Worm (Caenorhabditis elegans) whole organism, early embryonic: Measurements from ENCODE around the gene fbxc-36.
"Not testable (repeated sequence)": the region's sequence is repeated elsewhere in the genome, so short reads cannot be mapped to it uniquely, and the experiment has no call there.

ENCODE experiments used
- B0310.2 ChIP-seq: sonication (generic microtip); optimal IDR thresholded peaks from 2 replicates; lab custom pipeline; 2016; ENCODE audit warnings: mild to moderate bottlenecking, missing genetic modification characterization, missing compliant biosample characterization
- F13C5.2 ChIP-seq: sonication (generic microtip); optimal IDR thresholded peaks from 2 replicates; lab custom pipeline; 2017; ENCODE audit warnings: mild to moderate bottlenecking, missing genetic modification characterization, inconsistent platforms, missing compliant biosample characterization
- aly-1 ChIP-seq: sonication (generic microtip); optimal IDR thresholded peaks from 2 replicates; lab custom pipeline; 2016; ENCODE audit warnings: missing genetic modification characterization, missing compliant biosample characterization
- ama-1 ChIP-seq: fragments of 150-350 bp; optimal IDR thresholded peaks from 2 replicates; lab custom pipeline; 2014
- ceh-13 ChIP-seq: fragments of 200-800 bp; sonication (Bioruptor generic); optimal IDR thresholded peaks from 2 replicates; lab custom pipeline; 2018; ENCODE audit warnings: mild to moderate bottlenecking, missing genetic modification characterization, missing compliant biosample characterization
- ceh-36 ChIP-seq: sonication (generic microtip); optimal IDR thresholded peaks from 2 replicates; lab custom pipeline; 2016; ENCODE audit warnings: missing genetic modification characterization, inconsistent platforms, missing compliant biosample characterization
- ets-7 ChIP-seq: sonication (generic microtip); optimal IDR thresholded peaks from 2 replicates; lab custom pipeline; 2016; ENCODE audit warnings: missing genotype, missing genetic modification characterization, missing compliant biosample characterization
- flt-1 ChIP-seq: fragments of 200-800 bp; sonication (Bioruptor generic); IDR thresholded peaks from 2 replicates; pipeline ENCODE4 v1.3.6; 2022; ENCODE audit warnings: missing genetic modification characterization, missing compliant biosample characterization
- hmbx-1 ChIP-seq: sonication (generic microtip); optimal IDR thresholded peaks from 2 replicates; lab custom pipeline; 2016; ENCODE audit warnings: mild to moderate bottlenecking, missing genetic modification characterization, missing compliant biosample characterization
- hmg-4 ChIP-seq: fragments of 200-800 bp; sonication (Bioruptor generic); optimal IDR thresholded peaks from 2 replicates; lab custom pipeline; 2018; ENCODE audit warnings: mild to moderate bottlenecking, missing genetic modification characterization, missing compliant biosample characterization
- hnd-1 ChIP-seq: sonication (generic microtip); optimal IDR thresholded peaks from 2 replicates; lab custom pipeline; 2016; ENCODE audit warnings: missing genetic modification characterization, missing compliant biosample characterization
- pes-1 ChIP-seq: fragments of 200-800 bp; sonication (Bioruptor generic); IDR thresholded peaks from 2 replicates; pipeline ENCODE4 v1.3.6; 2022; ENCODE audit warnings: missing genetic modification reagents, missing genetic modification characterization, missing compliant biosample characterization
- scrt-1 ChIP-seq: fragments of 200-800 bp; sonication (Bioruptor generic); IDR thresholded peaks from 2 replicates; pipeline ENCODE4 v1.3.6; 2022; ENCODE audit warnings: missing genetic modification characterization, missing compliant biosample characterization
- sea-1 ChIP-seq: fragments of 200-800 bp; sonication (Bioruptor generic); conservative IDR thresholded peaks from 2 replicates; pipeline ENCODE4 v1.3.6; 2022; ENCODE audit warnings: missing genetic modification characterization, missing compliant biosample characterization
- tbx-11 ChIP-seq: fragments of 200-800 bp; sonication (Bioruptor generic); IDR thresholded peaks from 2 replicates; pipeline ENCODE4 v1.3.6; 2022; ENCODE audit warnings: missing genetic modification characterization, missing compliant biosample characterization
- tbx-37 ChIP-seq: fragments of 200-800 bp; sonication (Bioruptor generic); conservative IDR thresholded peaks from 2 replicates; pipeline ENCODE4 v1.3.6; 2022; ENCODE audit warnings: missing genetic modification reagents, missing genetic modification characterization, missing compliant biosample characterization
- tra-4 ChIP-seq: sonication (generic microtip); optimal IDR thresholded peaks from 2 replicates; lab custom pipeline; 2017; ENCODE audit warnings: missing genetic modification characterization, missing compliant biosample characterization

fbxc-36 gene

DNA sequence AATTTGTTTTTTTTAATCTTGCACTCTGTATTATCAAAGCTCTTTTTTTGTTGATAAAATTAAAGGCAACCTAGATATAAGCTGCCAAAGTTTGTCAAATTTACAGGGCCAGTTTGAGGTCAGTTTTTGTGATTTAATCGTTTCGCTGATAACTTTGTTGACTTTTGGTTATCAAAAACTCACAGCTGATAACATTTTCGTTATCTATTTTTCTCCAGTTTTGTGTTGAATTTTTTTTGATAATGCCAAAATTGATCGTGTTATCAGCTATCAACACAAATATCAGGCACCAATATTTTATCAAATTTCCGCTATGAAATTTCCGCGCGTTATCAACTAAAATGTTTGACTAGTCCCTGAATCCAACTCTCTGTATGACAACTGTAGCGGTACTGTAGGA lies 25.6 kb upstream of the fbxc-36 start:
- TF ChIP-seq F13C5.2, result no peak
- TF ChIP-seq flt-1 (GFP tag; lab: Robert Waterston, UW), result no peak
- TF ChIP-seq tbx-11 (GFP tag; lab: Robert Waterston, UW), result no peak
- TF ChIP-seq ceh-13, result no peak
- no peak for TF ChIP-seq sea-1 (GFP tag; lab: Robert Waterston, UW)
- no peak for TF ChIP-seq hmg-4 (GFP tag; lab: Kevin White, UChicago)
- no peak for TF ChIP-seq B0310.2 (tag; lab: Kevin White, UChicago)
- no peak for TF ChIP-seq ets-7 (tag; lab: Kevin White, UChicago)
- no peak for TF ChIP-seq pes-1 (GFP tag; lab: Robert Waterston, UW)
- no peak for TF ChIP-seq aly-1 (tag; lab: Kevin White, UChicago)
- no peak for TF ChIP-seq scrt-1
- no peak for TF ChIP-seq hmbx-1 (tag; lab: Kevin White, UChicago)
- no peak for TF ChIP-seq ama-1 (lab: Kevin White, UChicago)
- TF ChIP-seq tra-4 (tag; lab: Kevin White, UChicago), result no peak
- no peak for TF ChIP-seq ceh-36
- no peak for TF ChIP-seq tbx-37 (GFP tag; lab: Robert Waterston, UW)
- TF ChIP-seq hnd-1 (tag; lab: Kevin White, UChicago), result no peak

- no peak for TF ChIP-seq tbx-11 (GFP tag; lab: Robert Waterston, UW)
Observed at ce11 chrII:915780-916179, 25.0 kb upstream of the fbxc-36 start, which contains the start of gene fbxc-29. Gene fbxc-29 (plus strand): TSS chrII:916080.

DNA sequence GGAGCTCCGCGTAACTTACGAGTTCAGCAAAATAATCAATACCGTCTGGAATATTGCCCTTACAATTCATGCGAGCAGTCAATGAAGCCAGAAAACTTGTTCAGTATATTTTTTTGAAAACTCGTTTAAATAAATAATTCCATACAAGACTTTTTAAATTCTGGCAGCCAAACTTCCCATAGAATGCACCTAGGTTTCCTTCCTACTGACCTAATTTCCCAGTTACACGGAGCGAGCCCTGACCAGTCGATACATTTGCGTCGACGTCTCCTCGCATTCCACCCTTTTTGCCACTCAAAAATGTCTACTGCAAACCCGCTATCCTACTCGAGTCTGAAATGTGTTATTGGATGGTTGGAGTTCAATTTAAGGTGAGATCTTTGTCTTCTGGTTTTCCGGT lies 23.5 kb upstream of the fbxc-36 start, which contains the start of gene fbxc-30:
Gene fbxc-30, plus strand, starts transcription at position 301 of the 400 bp plus-strand sequence.
- TF ChIP-seq flt-1 (GFP tag; lab: Robert Waterston, UW) (no peak), pes-1 (GFP tag; lab: Robert Waterston, UW) (no peak), ceh-13 (no peak), tra-4 (tag; lab: Kevin White, UChicago) (no peak), B0310.2 (tag; lab: Kevin White, UChicago) (no peak), tbx-11 (GFP tag; lab: Robert Waterston, UW) (no peak), hmg-4 (GFP tag; lab: Kevin White, UChicago) (no peak), sea-1 (GFP tag; lab: Robert Waterston, UW) (no peak), aly-1 (tag; lab: Kevin White, UChicago) (no peak)

DNA sequence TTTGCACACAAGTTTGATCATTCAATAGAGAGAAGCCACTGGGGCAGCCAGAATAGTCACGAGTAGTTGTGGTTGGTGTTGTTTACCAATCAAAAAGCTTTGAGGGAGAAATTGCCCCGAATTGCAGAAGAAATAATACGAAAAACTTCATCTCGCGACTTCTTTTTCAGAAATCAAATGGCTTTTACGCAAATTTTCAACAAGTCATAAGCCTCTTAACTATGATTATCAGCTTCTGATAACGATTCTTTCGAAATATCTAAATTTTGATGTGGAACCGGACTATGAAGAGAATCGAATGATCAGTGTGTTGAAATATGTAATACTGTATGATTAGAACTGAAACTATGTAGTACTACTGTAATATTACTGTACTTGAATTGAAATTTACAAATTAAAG lies 20.5 kb upstream of the fbxc-36 start:
- TF ChIP-seq ets-7 (tag; lab: Kevin White, UChicago), result no peak
- TF ChIP-seq tra-4 (tag; lab: Kevin White, UChicago), result no peak
- TF ChIP-seq hmg-4 (GFP tag; lab: Kevin White, UChicago), result no peak
- TF ChIP-seq sea-1 (GFP tag; lab: Robert Waterston, UW), result no peak
- TF ChIP-seq ceh-36, result no peak
- no peak for TF ChIP-seq flt-1 (GFP tag; lab: Robert Waterston, UW)
- no peak for TF ChIP-seq scrt-1
- TF ChIP-seq tbx-37 (GFP tag; lab: Robert Waterston, UW), result no peak
- no peak for TF ChIP-seq tbx-11 (GFP tag; lab: Robert Waterston, UW)
- no peak for TF ChIP-seq F13C5.2
- no peak for TF ChIP-seq B0310.2 (tag; lab: Kevin White, UChicago)
- TF ChIP-seq aly-1 (tag; lab: Kevin White, UChicago), result no peak

DNA sequence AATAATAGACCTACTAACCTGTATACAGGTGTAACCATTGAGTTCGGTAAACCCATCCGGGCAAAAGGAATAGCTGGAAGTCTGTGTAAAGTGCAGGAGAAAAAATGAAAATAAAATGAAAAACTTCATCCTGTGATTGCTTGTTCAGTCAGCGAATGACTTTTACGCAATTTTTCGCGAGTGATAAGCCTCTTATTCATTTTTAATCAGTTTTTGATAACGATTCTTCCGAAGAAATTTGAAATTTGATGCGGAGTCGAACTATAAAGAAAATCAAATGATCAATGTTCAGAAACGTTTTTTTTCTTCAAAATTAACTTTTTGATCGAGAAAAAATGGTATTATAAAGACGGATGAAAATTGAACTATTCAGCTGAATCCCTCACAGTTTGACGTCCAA lies 18.0 kb upstream of the fbxc-36 start:
- no peak for TF ChIP-seq ama-1 (lab: Kevin White, UChicago)
- no peak for TF ChIP-seq hmg-4 (GFP tag; lab: Kevin White, UChicago)
- no peak for TF ChIP-seq tbx-37 (GFP tag; lab: Robert Waterston, UW)
- TF ChIP-seq F13C5.2, result no peak
- TF ChIP-seq hnd-1 (tag; lab: Kevin White, UChicago), result no peak
- TF ChIP-seq hmbx-1 (tag; lab: Kevin White, UChicago), result no peak
- no peak for TF ChIP-seq ets-7 (tag; lab: Kevin White, UChicago)
- TF ChIP-seq tra-4 (tag; lab: Kevin White, UChicago), result no peak
- no peak for TF ChIP-seq tbx-11 (GFP tag; lab: Robert Waterston, UW)
- no peak for TF ChIP-seq ceh-36
- TF ChIP-seq ceh-13, result no peak
- no peak for TF ChIP-seq sea-1 (GFP tag; lab: Robert Waterston, UW)
- TF ChIP-seq aly-1 (tag; lab: Kevin White, UChicago), result no peak

DNA sequence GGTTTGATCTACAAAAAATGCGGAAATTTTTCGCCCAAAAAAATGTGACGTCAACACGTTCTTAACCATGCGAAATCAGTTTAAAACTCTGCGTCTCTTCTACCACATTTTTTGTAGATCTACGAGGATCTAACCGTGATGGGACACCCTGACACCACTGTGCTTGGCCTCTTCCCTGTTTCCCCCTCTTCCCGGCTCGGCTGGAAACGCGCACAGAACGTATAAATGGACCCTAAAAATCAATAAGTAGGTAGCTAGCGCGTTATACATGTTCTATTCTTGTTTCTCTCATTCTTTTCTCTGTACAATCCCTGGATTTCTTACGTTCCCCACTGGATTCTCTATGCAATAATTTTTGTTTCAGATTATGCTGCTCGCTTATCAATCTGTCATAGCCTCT lies 17.3 kb upstream of the fbxc-36 start, which contains the start of gene fbxc-28:
Gene fbxc-28, plus strand, starts transcription at position 301 of the 400 bp plus-strand sequence.
- TF ChIP-seq tra-4 (tag; lab: Kevin White, UChicago) (no peak), tbx-11 (GFP tag; lab: Robert Waterston, UW) (no peak), ceh-13 (no peak), hmbx-1 (tag; lab: Kevin White, UChicago) (no peak), B0310.2 (tag; lab: Kevin White, UChicago) (no peak)

DNA sequence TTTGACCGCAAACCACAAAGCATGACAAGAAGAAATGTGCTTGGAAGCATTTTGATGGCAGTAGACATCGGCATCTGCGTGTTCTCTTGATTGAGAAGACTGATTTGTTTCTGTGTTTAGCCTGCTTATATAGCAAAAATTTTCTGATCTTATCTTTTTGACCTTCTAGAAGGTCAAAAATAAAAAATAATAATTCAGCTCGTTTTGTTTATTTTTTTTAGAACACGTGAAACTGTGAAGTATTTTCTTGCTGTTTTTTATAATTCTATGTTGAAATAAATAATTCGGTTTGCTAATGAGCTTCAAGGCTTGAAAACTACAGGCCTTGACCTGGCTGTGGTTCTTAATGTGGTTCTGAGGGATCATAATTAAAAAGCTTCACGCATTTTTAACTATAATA lies 13.5 kb upstream of the fbxc-36 start, which contains the start of gene R07C3.13:
Gene R07C3.13, minus strand, starts transcription at position 101 of the 400 bp plus-strand sequence.
- TF ChIP-seq scrt-1 (no peak), hnd-1 (tag; lab: Kevin White, UChicago) (no peak), tbx-37 (GFP tag; lab: Robert Waterston, UW) (no peak), F13C5.2 (no peak), sea-1 (GFP tag; lab: Robert Waterston, UW) (no peak)

DNA sequence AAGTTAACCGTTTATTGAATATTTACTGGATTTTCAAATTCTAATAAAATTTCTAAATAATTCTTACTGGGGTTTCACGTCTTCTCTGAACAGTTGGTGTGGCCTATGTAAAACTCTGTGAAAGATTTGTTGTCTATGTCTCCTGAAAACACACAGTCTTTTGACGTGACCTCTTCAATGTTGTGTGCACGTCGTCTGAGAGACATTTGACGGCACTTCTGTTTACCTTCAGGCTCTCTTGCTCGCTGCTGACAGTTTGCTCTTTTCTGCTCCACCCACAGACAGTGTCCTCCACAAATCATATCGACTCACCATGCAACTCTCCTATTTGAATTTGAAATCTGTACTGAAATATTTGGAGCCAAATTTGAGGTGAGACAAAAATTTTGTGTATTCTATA lies 9.9 kb upstream of the fbxc-36 start, which contains the start of gene fbxc-34:
Gene fbxc-34, plus strand, starts transcription at position 301 of the 400 bp plus-strand sequence.
- TF ChIP-seq hmbx-1 (tag; lab: Kevin White, UChicago); ceh-13; sea-1 (GFP tag; lab: Robert Waterston, UW): not testable (repeated sequence)
